Fruit fly (Drosophila melanogaster) whole organism, embryonic: ENCODE data around the gene Cpr31A.

Experiments used
- CG10267 ChIP-seq: fragments of 200-800 bp; sonication (Bioruptor generic); optimal IDR thresholded peaks from 2 replicates; lab custom pipeline; 2018; ENCODE audit warnings: missing biosample characterization, mild to moderate bottlenecking, missing genetic modification characterization, moderate library complexity
- CG10274 ChIP-seq: fragments of 200-800 bp; sonication (Bioruptor generic); optimal IDR thresholded peaks from 3 replicates; lab custom pipeline; 2017; ENCODE audit warnings: missing biosample characterization, mild to moderate bottlenecking, missing genetic modification characterization
- CG11695 ChIP-seq: fragments of 200-800 bp; sonication (Bioruptor generic); IDR thresholded peaks from 3 replicates; pipeline ENCODE4 v1.3.6; 2022; ENCODE audit warnings: missing biosample characterization, missing genetic modification characterization
- CG13424 ChIP-seq: fragments of 200-800 bp; sonication (Bioruptor generic); optimal IDR thresholded peaks from 2 replicates; lab custom pipeline; 2019; ENCODE audit warnings: missing biosample characterization, mild to moderate bottlenecking, missing genetic modification characterization, moderate library complexity
- CG13624 ChIP-seq: fragments of 200-800 bp; sonication (Bioruptor generic); optimal IDR thresholded peaks from 2 replicates; lab custom pipeline; 2016; ENCODE audit warnings: missing biosample characterization, missing genetic modification characterization
- CG17186 ChIP-seq: fragments of 200-800 bp; sonication (Bioruptor generic); optimal IDR thresholded peaks from 3 replicates; lab custom pipeline; 2017; ENCODE audit warnings: missing biosample characterization, missing genetic modification reagents, missing genetic modification characterization
- CG17361 ChIP-seq: fragments of 200-800 bp; sonication (Bioruptor generic); IDR thresholded peaks from 3 replicates; pipeline ENCODE4 v1.3.6; 2022; ENCODE audit warnings: missing biosample characterization, missing genetic modification characterization
- CG31365 ChIP-seq: fragments of 200-800 bp; sonication (Bioruptor generic); optimal IDR thresholded peaks from 2 replicates; lab custom pipeline; 2018; ENCODE audit warnings: missing biosample characterization, mild to moderate bottlenecking, missing genetic modification characterization
- CG31441 ChIP-seq: fragments of 200-800 bp; sonication (Bioruptor generic); IDR thresholded peaks from 2 replicates; pipeline ENCODE4 v1.3.6; 2022; ENCODE audit warnings: missing biosample characterization, missing genetic modification characterization
- CG3995 ChIP-seq: fragments of 200-800 bp; sonication (Bioruptor generic); optimal IDR thresholded peaks from 3 replicates; lab custom pipeline; 2016; ENCODE audit warnings: missing biosample characterization, missing genetic modification characterization
- CG7372 ChIP-seq: fragments of 200-800 bp; sonication (Bioruptor generic); IDR thresholded peaks from 2 replicates; pipeline ENCODE4 v1.3.6; 2022; ENCODE audit warnings: missing biosample characterization, missing genetic modification characterization
- CG7928 ChIP-seq: fragments of 200-800 bp; sonication (Bioruptor generic); optimal IDR thresholded peaks from 2 replicates; lab custom pipeline; 2017; ENCODE audit warnings: missing biosample characterization, mild to moderate bottlenecking, missing genetic modification characterization
- CG8944 ChIP-seq: fragments of 200-800 bp; sonication (Bioruptor generic); optimal IDR thresholded peaks from 3 replicates; lab custom pipeline; 2016; ENCODE audit warnings: missing biosample characterization, missing genetic modification characterization
- CG9215 ChIP-seq: fragments of 200-800 bp; sonication (Bioruptor generic); IDR thresholded peaks from 2 replicates; pipeline ENCODE4 v1.3.6; 2022; ENCODE audit warnings: missing biosample characterization, missing genetic modification characterization
- CG9876 ChIP-seq: fragments of 200-800 bp; sonication (Bioruptor generic); optimal IDR thresholded peaks from 2 replicates; lab custom pipeline; 2016; ENCODE audit warnings: missing biosample characterization, missing genetic modification characterization
- Dad ChIP-seq: fragments of 200-800 bp; sonication (Bioruptor generic); optimal IDR thresholded peaks from 3 replicates; lab custom pipeline; 2016; ENCODE audit warnings: missing biosample characterization, missing genetic modification characterization
- Dfd ChIP-seq, 2 experiments: fragments of >200 bp; optimal IDR thresholded peaks; 2 replicates each; lab custom pipeline; 2017; ENCODE audit warnings: missing biosample characterization in 2 of 2, missing genetic modification characterization in 2 of 2
- Fer2 ChIP-seq: fragments of 200-800 bp; sonication (Bioruptor generic); optimal IDR thresholded peaks from 2 replicates; lab custom pipeline; 2018; ENCODE audit warnings: missing biosample characterization, mild to moderate bottlenecking, missing genetic modification characterization, moderate library complexity
- GATAe ChIP-seq: fragments of 200-800 bp; sonication (Bioruptor generic); conservative IDR thresholded peaks from 2 replicates; pipeline ENCODE4 v1.3.6; 2022; ENCODE audit warnings: missing biosample characterization, missing genetic modification characterization
- HLH54F ChIP-seq: fragments of 200-800 bp; sonication (Bioruptor generic); optimal IDR thresholded peaks from 3 replicates; lab custom pipeline; 2016; ENCODE audit warnings: missing biosample characterization, missing genetic modification characterization
- Hmx ChIP-seq: fragments of 200-800 bp; sonication (Bioruptor generic); optimal IDR thresholded peaks from 2 replicates; lab custom pipeline; 2016; ENCODE audit warnings: missing biosample characterization, missing genetic modification characterization
- Hr39 ChIP-seq: fragments of >200 bp; optimal IDR thresholded peaks from 2 replicates; lab custom pipeline; 2017
- NC2β ChIP-seq: fragments of 200-800 bp; sonication (Bioruptor generic); optimal IDR thresholded peaks from 2 replicates; lab custom pipeline; 2016; ENCODE audit warnings: missing biosample characterization, missing genetic modification characterization
- Ravus ChIP-seq: fragments of 200-800 bp; sonication (Bioruptor generic); IDR thresholded peaks from 2 replicates; pipeline ENCODE4 v1.3.6; 2022; ENCODE audit warnings: missing biosample characterization, missing genetic modification characterization
- Rx ChIP-seq: fragments of 200-800 bp; sonication (Bioruptor generic); IDR thresholded peaks from 2 replicates; pipeline ENCODE4 v1.3.6; 2022; ENCODE audit warnings: missing biosample characterization, missing genetic modification characterization
- Sry-δ ChIP-seq: fragments of 200-800 bp; sonication (Bioruptor generic); optimal IDR thresholded peaks from 2 replicates; lab custom pipeline; 2016; ENCODE audit warnings: missing biosample characterization, missing genetic modification characterization
- Taf1 ChIP-seq: fragments of 200-800 bp; sonication (Bioruptor generic); IDR thresholded peaks from 2 replicates; pipeline ENCODE4 v1.3.6; 2022; ENCODE audit warnings: missing biosample characterization, missing genetic modification characterization
- Xbp1 ChIP-seq: fragments of 200-800 bp; sonication (Bioruptor generic); optimal IDR thresholded peaks from 3 replicates; lab custom pipeline; 2016; ENCODE audit warnings: missing biosample characterization, mild to moderate bottlenecking, missing genetic modification characterization
- abd-A ChIP-seq: fragments of 200-800 bp; sonication (Bioruptor generic); optimal IDR thresholded peaks from 3 replicates; lab custom pipeline; 2019; ENCODE audit warnings: missing biosample characterization, mild to moderate bottlenecking, missing genetic modification characterization, moderate library complexity
- bcd ChIP-seq: fragments of 200-800 bp; sonication (Bioruptor generic); optimal IDR thresholded peaks from 2 replicates; lab custom pipeline; 2017; ENCODE audit warnings: missing biosample characterization, mild to moderate bottlenecking, missing genetic modification characterization
- chm ChIP-seq: fragments of 200-800 bp; sonication (Bioruptor generic); IDR thresholded peaks from 2 replicates; pipeline ENCODE4 v1.3.6; 2022; ENCODE audit warnings: missing biosample characterization, missing genetic modification characterization
- chn ChIP-seq: fragments of 200-800 bp; sonication (Bioruptor generic); optimal IDR thresholded peaks from 2 replicates; lab custom pipeline; 2016; ENCODE audit warnings: missing biosample characterization, missing genetic modification characterization
- ci ChIP-seq: fragments of 200-800 bp; sonication (Bioruptor generic); IDR thresholded peaks from 3 replicates; pipeline ENCODE4 v1.3.6; 2022; ENCODE audit warnings: missing biosample characterization, missing genetic modification characterization
- dati ChIP-seq: fragments of 200-800 bp; sonication (Bioruptor generic); IDR thresholded peaks from 2 replicates; pipeline ENCODE4 v1.3.6; 2022; ENCODE audit warnings: missing biosample characterization, missing genetic modification characterization
- dysf ChIP-seq: fragments of 200-800 bp; sonication (Bioruptor generic); IDR thresholded peaks from 3 replicates; pipeline ENCODE4 v1.3.6; 2022; ENCODE audit warnings: missing biosample characterization, missing genetic modification characterization
- en ChIP-seq: fragments of 200-800 bp; sonication (Bioruptor generic); optimal IDR thresholded peaks from 2 replicates; lab custom pipeline; 2016; ENCODE audit warnings: missing biosample characterization, missing genetic modification characterization
- esg ChIP-seq: fragments of 200-800 bp; sonication (Bioruptor generic); conservative IDR thresholded peaks from 2 replicates; pipeline ENCODE4 v1.3.6; 2022; ENCODE audit warnings: missing biosample characterization, missing genetic modification characterization
- fd102C ChIP-seq: fragments of 200-800 bp; sonication (Bioruptor generic); optimal IDR thresholded peaks from 2 replicates; lab custom pipeline; 2018; ENCODE audit warnings: missing biosample characterization, mild to moderate bottlenecking, missing genetic modification characterization, moderate library complexity
- gcm2 ChIP-seq: fragments of 200-800 bp; sonication (Bioruptor generic); optimal IDR thresholded peaks from 2 replicates; lab custom pipeline; 2016; ENCODE audit warnings: missing biosample characterization, missing genetic modification characterization
- hkb ChIP-seq, 2 experiments: fragments of 200-800 bp in 1 of 2; fragments of >200 bp in 1 of 2; sonication (Bioruptor generic) in 1 of 2; IDR thresholded peaks in 1 of 2; optimal IDR thresholded peaks in 1 of 2; 2 replicates each; pipeline versions ENCODE4 v1.3.6 to Lab custom; 2017 to 2022; ENCODE audit warnings: missing biosample characterization in 1 of 2, missing genetic modification characterization in 1 of 2
- knrl ChIP-seq: fragments of 200-800 bp; sonication (Bioruptor generic); IDR thresholded peaks from 3 replicates; pipeline ENCODE4 v1.3.6; 2022; ENCODE audit warnings: missing biosample characterization, missing genetic modification characterization; ENCODE audit not compliant: partially characterized antibody
- lbe ChIP-seq: fragments of 200-800 bp; sonication (Bioruptor generic); optimal IDR thresholded peaks from 2 replicates; lab custom pipeline; 2016; ENCODE audit warnings: missing biosample characterization, mild to moderate bottlenecking, missing genetic modification characterization
- maf-S ChIP-seq: fragments of 200-800 bp; sonication (Bioruptor generic); optimal IDR thresholded peaks from 2 replicates; lab custom pipeline; 2016; ENCODE audit warnings: missing biosample characterization, missing genetic modification characterization
- org-1 ChIP-seq: fragments of 200-800 bp; sonication (Bioruptor generic); optimal IDR thresholded peaks from 2 replicates; lab custom pipeline; 2017; ENCODE audit warnings: missing biosample characterization, missing genetic modification characterization
- otp ChIP-seq: fragments of 200-800 bp; sonication (Bioruptor generic); IDR thresholded peaks from 3 replicates; pipeline ENCODE4, ENCODE4 v1.3.6; 2022; ENCODE audit warnings: missing biosample characterization, missing genetic modification characterization
- prd ChIP-seq, 3 experiments: fragments of >200 bp in 2 of 3; fragments of 200-800 bp in 1 of 3; sonication (Bioruptor generic) in 1 of 3; optimal IDR thresholded peaks in 2 of 3; IDR thresholded peaks in 1 of 3; 2 replicates in 2 of 3; 3 replicates in 1 of 3; pipeline versions ENCODE4 v1.3.6 to Lab custom; 2017 to 2022; ENCODE audit warnings: missing biosample characterization in 1 of 3, missing genetic modification characterization in 1 of 3
- ro ChIP-seq: fragments of 200-800 bp; sonication (Bioruptor generic); IDR thresholded peaks from 2 replicates; pipeline ENCODE4 v1.3.6; 2022; ENCODE audit warnings: missing biosample characterization, missing genetic modification characterization
- run ChIP-seq: fragments of 200-800 bp; sonication (Bioruptor generic); optimal IDR thresholded peaks from 3 replicates; lab custom pipeline; 2018; ENCODE audit warnings: missing biosample characterization, mild to moderate bottlenecking, missing genetic modification characterization
- sr ChIP-seq: fragments of 200-800 bp; sonication (Bioruptor generic); IDR thresholded peaks from 3 replicates; pipeline ENCODE4 v1.3.6; 2022; ENCODE audit warnings: missing biosample characterization, missing genetic modification characterization
- ssp ChIP-seq: fragments of 200-800 bp; sonication (Bioruptor generic); IDR thresholded peaks from 2 replicates; pipeline ENCODE4 v1.3.6; 2022; ENCODE audit warnings: missing biosample characterization, missing genetic modification characterization
- ttk ChIP-seq: fragments of 200-800 bp; sonication (Bioruptor generic); IDR thresholded peaks from 2 replicates; pipeline ENCODE4 v2.1.2; 2022; ENCODE audit warnings: missing biosample characterization, missing genetic modification characterization
- zen ChIP-seq: fragments of 200-800 bp; sonication (Bioruptor generic); optimal IDR thresholded peaks from 3 replicates; lab custom pipeline; 2018; ENCODE audit warnings: missing biosample characterization, mild to moderate bottlenecking, missing genetic modification characterization, moderate library complexity

Gene Cpr31A

dm6 chr2L:10057236-10057635 is 3.2 kb downstream of the Cpr31A start (continued):
- TF ChIP-seq CG17361: peak; percentile 62; the same call in 2 of the 3 replicates
- no peak for TF ChIP-seq gcm2 (GFP tag; lab: Kevin White, UChicago)
- TF ChIP-seq CG17186: no peak
- TF ChIP-seq fd102C: no peak
- TF ChIP-seq HLH54F (GFP tag; lab: Kevin White, UChicago): peak; percentile 59
- peak; percentile 76 for TF ChIP-seq Xbp1 (GFP tag; lab: Kevin White, UChicago)
- no peak for TF ChIP-seq Fer2 (tag; lab: Kevin White, UChicago)
- peak; percentile 94 for TF ChIP-seq ci (GFP tag; lab: Robert Waterston, UW)
- peak; percentile 24 for TF ChIP-seq NC2β
- TF ChIP-seq Hr39 (lab: Kevin White, UChicago): no peak
- peak; percentile 69 for TF ChIP-seq ro
- TF ChIP-seq bcd (GFP tag; lab: Kevin White, UChicago): peak; percentile 63
- TF ChIP-seq zen (tag; lab: Kevin White, UChicago): peak; percentile 56
- TF ChIP-seq CG9876 (GFP tag; lab: Kevin White, UChicago): peak; percentile 5
- TF ChIP-seq CG10267 (tag; lab: Kevin White, UChicago): peak; percentile 64
- TF ChIP-seq CG13424 (tag; lab: Kevin White, UChicago): peak; percentile 53
- TF ChIP-seq run (tag; lab: Kevin White, UChicago): no peak
- peak; percentile 62; the same call in 1 of the 2 replicates for TF ChIP-seq CG31441 (GFP tag; lab: Robert Waterston, UW)
- no peak for TF ChIP-seq knrl (GFP tag; lab: Robert Waterston, UW)
- peak; percentile 88 for TF ChIP-seq lbe (GFP tag; lab: Kevin White, UChicago)
- TF ChIP-seq CG3995 (GFP tag; lab: Kevin White, UChicago): no peak
- TF ChIP-seq CG8944 (GFP tag; lab: Kevin White, UChicago): peak; percentile 71
- peak; percentile 86 for TF ChIP-seq ttk (GFP tag; lab: Robert Waterston, UW)
- no peak for TF ChIP-seq prd (optimal IDR thresholded peaks at IDR 0.05; lab: Kevin White, UChicago)
- TF ChIP-seq prd (GFP tag; IDR thresholded peaks at IDR 0.05; lab: Robert Waterston, UW): peak; percentile 93
- peak; percentile 16; the same call in 1 of the 2 replicates for TF ChIP-seq Ravus (GFP tag; lab: Robert Waterston, UW)
- peak; percentile 77; the same call in 2 of the 3 replicates for TF ChIP-seq sr (GFP tag; lab: Robert Waterston, UW)
- TF ChIP-seq Sry-δ (GFP tag; lab: Kevin White, UChicago): no peak
- TF ChIP-seq dati (GFP tag; lab: Robert Waterston, UW): peak; percentile 77
- no peak for TF ChIP-seq CG7928 (GFP tag; lab: Kevin White, UChicago)
- TF ChIP-seq CG13624 (GFP tag; lab: Kevin White, UChicago): peak; percentile 40
- peak; percentile 90 for TF ChIP-seq otp (GFP tag; lab: Robert Waterston, UW)
- TF ChIP-seq Taf1 (GFP tag; lab: Robert Waterston, UW): no peak
- TF ChIP-seq org-1: peak; percentile 57
- peak; percentile 70; the same call in 2 of the 3 replicates for TF ChIP-seq CG11695
- peak; percentile 55; the same call in 1 of the 2 replicates for TF ChIP-seq CG9215 (GFP tag; lab: Robert Waterston, UW)
- TF ChIP-seq Dfd (GFP tag; optimal IDR thresholded peaks at IDR 0.05; lab: Kevin White, UChicago): no peak
- peak; percentile 80 for TF ChIP-seq chn
- TF ChIP-seq ssp: peak; percentile 76
- peak; percentile 41 for TF ChIP-seq maf-S
- peak; percentile 81 for TF ChIP-seq Rx (GFP tag; lab: Robert Waterston, UW)
- peak; percentile 93 for TF ChIP-seq chm
- TF ChIP-seq dysf (GFP tag; lab: Robert Waterston, UW): peak; percentile 80
- TF ChIP-seq CG10274 (GFP tag; lab: Kevin White, UChicago): no peak
- TF ChIP-seq CG7372: peak; percentile 51; the same call in 1 of the 2 replicates
- TF ChIP-seq GATAe (GFP tag; lab: Robert Waterston, UW): no peak
- TF ChIP-seq en (GFP tag; lab: Kevin White, UChicago): peak; percentile 68
- TF ChIP-seq Hmx (GFP tag; lab: Kevin White, UChicago): no peak
- peak; percentile 52 for TF ChIP-seq Dad
- TF ChIP-seq abd-A (tag; lab: Kevin White, UChicago): no peak
- TF ChIP-seq CG31365 (tag; lab: Kevin White, UChicago): no peak
- TF ChIP-seq esg: peak; percentile 70
- TF ChIP-seq hkb (optimal IDR thresholded peaks at IDR 0.05; lab: Kevin White, UChicago): no peak
- peak; percentile 79 for TF ChIP-seq hkb (GFP tag; IDR thresholded peaks at IDR 0.05; lab: Robert Waterston, UW)
